Fruit fly (Drosophila melanogaster): ENCODE measurements around the gene CG12237.

Gene CG12237

dm6 chrX:19606558-19606957, 36.1 kb downstream of the CG12237 start:
- TF ChIP-seq jim (GFP tag; optimal IDR thresholded peaks at IDR 0.05) (no peak), OdsH (GFP tag; optimal IDR thresholded peaks at IDR 0.05) (no peak), Mio (GFP tag; optimal IDR thresholded peaks at IDR 0.05) (no peak), psq (GFP tag; optimal IDR thresholded peaks at IDR 0.05) (no peak), lola (GFP tag; optimal IDR thresholded peaks at IDR 0.05) (no peak), Jra (GFP tag; optimal IDR thresholded peaks at IDR 0.05) (no peak), Dif (GFP tag; optimal IDR thresholded peaks at IDR 0.05; ENCODE audit: partially characterized antibody) (no peak), Vsx2 (GFP tag; optimal IDR thresholded peaks at IDR 0.05; ENCODE audit: partially characterized antibody) (no peak), rgr (GFP tag; optimal IDR thresholded peaks at IDR 0.05) (no peak), tai (GFP tag; optimal IDR thresholded peaks at IDR 0.05) (no peak), pan (optimal IDR thresholded peaks at IDR 0.05) (no peak), Myc (optimal IDR thresholded peaks at IDR 0.05) (no peak), Hnf4 (GFP tag; optimal IDR thresholded peaks at IDR 0.05) (no peak)

dm6 chrX:19605915-19606314, 36.8 kb downstream of the CG12237 start:
- TF ChIP-seq Rel (GFP tag; optimal IDR thresholded peaks at IDR 0.05) (no peak), Rel (tag; optimal IDR thresholded peaks at IDR 0.05) (no peak), dsf (GFP tag; optimal IDR thresholded peaks at IDR 0.05; ENCODE audit: borderline replicate concordance) (no peak), HLH106 (tag; optimal IDR thresholded peaks at IDR 0.05) (no peak), CG9705 (GFP tag; optimal IDR thresholded peaks at IDR 0.05) (no peak), Mio (GFP tag; optimal IDR thresholded peaks at IDR 0.05) (no peak), woc (GFP tag; optimal IDR thresholded peaks at IDR 0.05) (no peak), Hr78 (GFP tag; optimal IDR thresholded peaks at IDR 0.05) (no peak)

dm6 chrX:19604997-19605396, 37.7 kb downstream of the CG12237 start, which contains the start of gene CG14207:
TSS of gene CG14207 (plus strand) at chrX:19605199.
- TF ChIP-seq dmrt93B (GFP tag; optimal IDR thresholded peaks at IDR 0.05) (no peak), usp (GFP tag; optimal IDR thresholded peaks at IDR 0.05) (no peak), sv (GFP tag; optimal IDR thresholded peaks at IDR 0.05) (no peak), ey (GFP tag; optimal IDR thresholded peaks at IDR 0.05) (no peak), br (GFP tag; optimal IDR thresholded peaks at IDR 0.05) (peak; percentile 39), Dif (GFP tag; optimal IDR thresholded peaks at IDR 0.05; ENCODE audit: partially characterized antibody) (peak; percentile 11), HLH106 (tag; optimal IDR thresholded peaks at IDR 0.05) (no peak), CrebA (GFP tag; optimal IDR thresholded peaks at IDR 0.05; ENCODE audit: borderline replicate concordance) (no peak), sage (GFP tag; optimal IDR thresholded peaks at IDR 0.05) (no peak), N (GFP tag; optimal IDR thresholded peaks at IDR 0.05) (no peak), Hr78 (GFP tag; optimal IDR thresholded peaks at IDR 0.05) (no peak), Vsx2 (GFP tag; optimal IDR thresholded peaks at IDR 0.05; ENCODE audit: partially characterized antibody) (no peak), Hr83 (GFP tag; optimal IDR thresholded peaks at IDR 0.05; ENCODE audit: poor library complexity, severe bottlenecking) (no peak), Myc (optimal IDR thresholded peaks at IDR 0.05) (no peak), rgr (GFP tag; optimal IDR thresholded peaks at IDR 0.05) (peak; percentile 45), Rel (GFP tag; optimal IDR thresholded peaks at IDR 0.05) (no peak), Rel (tag; optimal IDR thresholded peaks at IDR 0.05) (peak; percentile 60), Hnf4 (GFP tag; optimal IDR thresholded peaks at IDR 0.05) (peak; percentile 63), GATAd (GFP tag; optimal IDR thresholded peaks at IDR 0.05) (no peak), Mio (GFP tag; optimal IDR thresholded peaks at IDR 0.05) (no peak), woc (GFP tag; optimal IDR thresholded peaks at IDR 0.05) (no peak), pan (optimal IDR thresholded peaks at IDR 0.05) (no peak), brk (GFP tag; optimal IDR thresholded peaks at IDR 0.05) (no peak), psq (GFP tag; optimal IDR thresholded peaks at IDR 0.05) (peak; percentile 43), OdsH (GFP tag; optimal IDR thresholded peaks at IDR 0.05) (peak; percentile 35), CG32264 (GFP tag; optimal IDR thresholded peaks at IDR 0.05) (no peak), Abd-B (GFP tag; optimal IDR thresholded peaks at IDR 0.05) (no peak), Jra (GFP tag; optimal IDR thresholded peaks at IDR 0.05) (no peak), Dfd (GFP tag; optimal IDR thresholded peaks at IDR 0.05) (no peak), jim (GFP tag; optimal IDR thresholded peaks at IDR 0.05) (no peak), Sp1 (GFP tag; optimal IDR thresholded peaks at IDR 0.05) (peak; percentile 37), dsf (GFP tag; optimal IDR thresholded peaks at IDR 0.05; ENCODE audit: borderline replicate concordance) (no peak), h (GFP tag; optimal IDR thresholded peaks at IDR 0.05) (peak; percentile 52), lola (GFP tag; optimal IDR thresholded peaks at IDR 0.05) (no peak), CG9705 (GFP tag; optimal IDR thresholded peaks at IDR 0.05) (no peak), fru (GFP tag; optimal IDR thresholded peaks at IDR 0.05) (peak; percentile 38), foxo (GFP tag; optimal IDR thresholded peaks at IDR 0.05) (peak in 1 of 2 experiments; percentile 25), tai (GFP tag; optimal IDR thresholded peaks at IDR 0.05) (no peak), dl (GFP tag; optimal IDR thresholded peaks at IDR 0.05; ENCODE audit: insufficient read depth in 1 of 2, partially characterized antibody in 2 of 2) (peak in 1 of 2 experiments; percentile 21)

All from whole organism, wandering third instar larva.